Worm (Caenorhabditis elegans) whole organism, L2 larva: Measurements from ENCODE around the gene Y73B6BL.29.

Experiments
- aly-2 ChIP-seq: fragments of 150-350 bp; optimal IDR thresholded peaks from 2 replicates; lab custom pipeline; 2014; ENCODE audit warnings: missing biosample characterization, missing genetic modification characterization
- lsy-2 ChIP-seq, 2 experiments: fragments of 150-350 bp in 1 of 2; sonication (generic microtip) in 1 of 2; optimal IDR thresholded peaks; 2 replicates each; lab custom pipeline; 2014 to 2017; ENCODE audit warnings: missing biosample characterization in 2 of 2, missing genetic modification characterization in 2 of 2
- snpc-4 ChIP-seq: fragments of 150-350 bp; optimal IDR thresholded peaks from 2 replicates; lab custom pipeline; 2014; ENCODE audit warnings: missing biosample characterization, missing genetic modification characterization
- unc-62 ChIP-seq: fragments of 150-350 bp; optimal IDR thresholded peaks from 2 replicates; lab custom pipeline; 2014; ENCODE audit warnings: missing biosample characterization, missing genetic modification reagents, missing genetic modification characterization
- ztf-11 ChIP-seq: sonication (generic microtip); optimal IDR thresholded peaks from 2 replicates; lab custom pipeline; 2017; ENCODE audit warnings: missing biosample characterization, missing genetic modification characterization

- no peak for TF ChIP-seq ztf-11 (tag; lab: Kevin White, UChicago)
- no peak for TF ChIP-seq aly-2 (tag; lab: Kevin White, UChicago)
- TF ChIP-seq snpc-4 (tag; lab: Kevin White, UChicago) = no peak
- no peak for TF ChIP-seq lsy-2 (tag; optimal IDR thresholded peaks at IDR 0.05; lab: Kevin White, UChicago)
- no peak for TF ChIP-seq unc-62 (GFP tag; lab: Kevin White, UChicago)
Observed at ce11 chrIV:6342431-6342830, 20.7 kb downstream of the Y73B6BL.29 start, which contains the start of gene Y73B6BL.288.
